Fruit fly (Drosophila melanogaster): Measurements from ENCODE around the gene CG4198.

DNA sequence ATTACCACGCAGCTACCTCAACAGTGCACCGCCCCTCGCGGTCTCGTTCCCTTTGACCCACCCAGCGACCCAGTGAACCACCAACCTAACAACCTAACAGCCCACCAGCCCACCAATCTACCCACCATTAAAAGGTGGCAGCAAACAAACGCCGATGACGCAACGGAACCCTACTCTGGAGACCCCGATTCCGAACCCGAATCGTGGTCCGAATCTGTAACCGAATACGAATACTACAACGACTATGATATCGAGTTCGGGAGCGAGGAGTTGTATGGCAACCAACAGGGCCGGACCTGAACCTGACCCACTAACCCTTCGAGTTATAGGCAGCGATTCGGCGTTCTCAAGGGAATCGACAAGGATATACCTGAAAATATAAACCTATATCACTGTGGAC is 24.3 kb downstream of the CG4198 start:
- TF ChIP-seq sage (GFP tag; optimal IDR thresholded peaks at IDR 0.05): no peak
- TF ChIP-seq dl (GFP tag; optimal IDR thresholded peaks at IDR 0.05; ENCODE audit: insufficient read depth in 1 of 2, partially characterized antibody in 2 of 2): no peak
- TF ChIP-seq OdsH (GFP tag; optimal IDR thresholded peaks at IDR 0.05): no peak
- no peak for TF ChIP-seq woc (GFP tag; optimal IDR thresholded peaks at IDR 0.05)
- TF ChIP-seq Sp1 (GFP tag; optimal IDR thresholded peaks at IDR 0.05): no peak
- no peak for TF ChIP-seq N (GFP tag; optimal IDR thresholded peaks at IDR 0.05)
- TF ChIP-seq psq (GFP tag; optimal IDR thresholded peaks at IDR 0.05): no peak
- TF ChIP-seq usp (GFP tag; optimal IDR thresholded peaks at IDR 0.05): no peak
- TF ChIP-seq Rel (GFP tag; optimal IDR thresholded peaks at IDR 0.05): no peak
- no peak for TF ChIP-seq Rel (tag; optimal IDR thresholded peaks at IDR 0.05)
- no peak for TF ChIP-seq fru (GFP tag; optimal IDR thresholded peaks at IDR 0.05)
- no peak for TF ChIP-seq Hr83 (GFP tag; optimal IDR thresholded peaks at IDR 0.05; ENCODE audit: poor library complexity, severe bottlenecking)
- TF ChIP-seq Hr78 (GFP tag; optimal IDR thresholded peaks at IDR 0.05): no peak
- no peak for TF ChIP-seq Hnf4 (GFP tag; optimal IDR thresholded peaks at IDR 0.05)
- no peak for TF ChIP-seq br (GFP tag; optimal IDR thresholded peaks at IDR 0.05)
